Worm (Caenorhabditis elegans): ENCODE measurements around the gene ZK757.1.

Gene ZK757.1

DNA sequence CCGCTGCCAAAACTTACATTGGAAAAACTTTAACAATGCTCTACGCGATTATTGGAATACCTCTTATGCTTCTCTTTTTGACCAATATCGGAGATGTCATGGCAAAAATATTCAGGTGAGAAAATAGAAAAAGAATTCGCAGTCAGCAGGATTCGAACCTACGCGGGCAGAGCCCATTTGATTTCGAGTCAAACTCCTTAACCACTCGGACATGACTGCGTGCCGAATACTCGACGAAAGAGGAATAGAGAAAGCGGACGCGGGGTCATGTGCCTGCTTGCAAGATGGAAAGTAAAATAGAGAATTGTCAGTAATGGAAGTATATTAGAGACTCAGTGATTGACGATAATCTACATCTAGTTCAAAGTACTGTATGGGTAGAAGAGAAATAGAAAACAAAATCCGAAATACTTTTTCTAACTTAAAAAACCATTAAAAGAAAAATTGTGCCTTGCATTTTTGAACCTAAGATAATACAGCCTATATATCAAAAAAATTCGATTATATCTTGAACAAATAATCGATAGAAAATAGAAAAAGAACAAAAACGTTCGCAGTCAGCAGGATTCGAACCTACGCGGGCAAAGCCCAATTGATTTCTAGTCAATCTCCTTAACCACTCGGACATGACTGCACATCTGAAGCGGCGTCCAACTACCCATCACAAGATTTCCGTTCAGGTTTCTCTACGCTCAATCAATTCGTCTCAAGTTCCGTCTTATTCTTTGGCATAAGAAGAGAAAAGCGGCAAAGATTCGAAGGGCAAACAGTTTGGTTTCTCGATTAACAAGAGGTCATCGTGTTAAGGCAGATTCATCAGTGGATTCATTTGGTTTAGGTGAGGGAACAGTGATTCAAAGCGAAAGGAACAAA lies 9.2 kb downstream of the ZK757.1 start (continued):
- TF ChIP-seq grh-1 (GFP tag; IDR thresholded peaks at IDR 0.05) (no peak), aly-2 (tag; optimal IDR thresholded peaks at IDR 0.05) (peak; percentile 49), snpc-4 (tag; optimal IDR thresholded peaks at IDR 0.05) (no peak), lsy-2 (tag; optimal IDR thresholded peaks at IDR 0.05) (peak; percentile 48 to 76), ets-5 (GFP tag; IDR thresholded peaks at IDR 0.05) (no peak), xbp-1 (tag; optimal IDR thresholded peaks at IDR 0.05) (peak; percentile 52), lin-35 (GFP tag; optimal IDR thresholded peaks at IDR 0.05) (peak; percentile 44 to 67), hlh-17 (GFP tag; optimal IDR thresholded peaks at IDR 0.05; ENCODE audit: borderline replicate concordance) (no peak), nhr-90 (tag; optimal IDR thresholded peaks at IDR 0.05; ENCODE audit: poor library complexity) (peak; percentile 63), sox-4 (tag; optimal IDR thresholded peaks at IDR 0.05) (peak; percentile 2), hpl-2 (GFP tag; optimal IDR thresholded peaks at IDR 0.05) (no peak), nhr-20 (tag; optimal IDR thresholded peaks at IDR 0.05) (peak; percentile 53), mep-1 (tag; optimal IDR thresholded peaks at IDR 0.05) (peak; percentile 63), ama-1 (optimal IDR thresholded peaks at IDR 0.05) (no peak), lin-14 (GFP tag; optimal IDR thresholded peaks at IDR 0.05) (peak; percentile 54), C16A3.4 (tag; optimal IDR thresholded peaks at IDR 0.05) (peak; percentile 63), elt-2 (tag; optimal IDR thresholded peaks at IDR 0.05) (peak; percentile 27), C34B4.2 (tag; optimal IDR thresholded peaks at IDR 0.05) (no peak), nhr-77 (tag; optimal IDR thresholded peaks at IDR 0.05) (peak; percentile 30), dsc-1 (tag; optimal IDR thresholded peaks at IDR 0.05) (peak; percentile 74), unc-62 (GFP tag; optimal IDR thresholded peaks at IDR 0.05) (no peak), jun-1 (tag; optimal IDR thresholded peaks at IDR 0.05) (no peak), alr-1 (tag; optimal IDR thresholded peaks at IDR 0.05; ENCODE audit: borderline replicate concordance) (no peak), zag-1 (tag; optimal IDR thresholded peaks at IDR 0.05) (no peak), unc-30 (tag; optimal IDR thresholded peaks at IDR 0.05) (no peak), lin-13 (GFP tag; optimal IDR thresholded peaks at IDR 0.05) (peak; percentile 49), elt-3 (tag; optimal IDR thresholded peaks at IDR 0.05) (peak in 1 of 6 experiments; percentile 18), lir-3 (tag; optimal IDR thresholded peaks at IDR 0.05; ENCODE audit: poor library complexity) (peak; percentile 48), nhr-71 (tag; optimal IDR thresholded peaks at IDR 0.05) (peak; percentile 74), ceh-88 (GFP tag; IDR thresholded peaks at IDR 0.05) (no peak), mef-2 (tag; optimal IDR thresholded peaks at IDR 0.05) (no peak), rnt-1 (tag; optimal IDR thresholded peaks at IDR 0.05) (peak; percentile 79), nhr-76 (tag; optimal IDR thresholded peaks at IDR 0.05) (no peak), lin-39 (tag; optimal IDR thresholded peaks at IDR 0.05) (no peak), egl-27 (tag; optimal IDR thresholded peaks at IDR 0.05) (no peak), nhr-85 (tag) (peak; percentile 76), egl-13 (tag; optimal IDR thresholded peaks at IDR 0.05) (peak; percentile 46), Y116A8C.19 (tag; optimal IDR thresholded peaks at IDR 0.05; ENCODE audit: borderline replicate concordance) (no peak), tlp-1 (tag; optimal IDR thresholded peaks at IDR 0.05) (no peak), F16B12.6 (tag; optimal IDR thresholded peaks at IDR 0.05) (no peak), sptf-1 (tag; optimal IDR thresholded peaks at IDR 0.05) (no peak), lin-15B (tag; optimal IDR thresholded peaks at IDR 0.05) (no peak), unc-86 (tag; optimal IDR thresholded peaks at IDR 0.05) (peak; percentile 37), ceh-90 (tag; optimal IDR thresholded peaks at IDR 0.05) (peak; percentile 41), ceh-8 (GFP tag; optimal IDR thresholded peaks at IDR 0.05) (peak; percentile 23), pqm-1 (tag; optimal IDR thresholded peaks at IDR 0.05) (no peak), mab-9 (GFP tag; IDR thresholded peaks at IDR 0.05) (no peak), pag-3 (tag; optimal IDR thresholded peaks at IDR 0.05; ENCODE audit: borderline replicate concordance, insufficient read depth) (no peak), skn-1 (tag; optimal IDR thresholded peaks at IDR 0.05) (no peak), nhr-19 (GFP tag; conservative IDR thresholded peaks at IDR 0.05) (peak; percentile 43), C04F5.9 (tag; optimal IDR thresholded peaks at IDR 0.05) (no peak)
